Fruit fly (Drosophila melanogaster) whole organism, embryonic: Measurements from ENCODE around the gene velo.
A peak's percentile ranks its signal among the peaks of the same experiment; 100 is the strongest.

ENCODE experiments used
- B-H1 ChIP-seq: fragments of 200-800 bp; sonication (Bioruptor generic); IDR thresholded peaks from 3 replicates; pipeline ENCODE4 v1.3.6; 2022; ENCODE audit warnings: missing biosample characterization, missing genetic modification characterization
- CG10431 ChIP-seq: fragments of 200-800 bp; sonication (Bioruptor generic); optimal IDR thresholded peaks from 3 replicates; lab custom pipeline; 2018; ENCODE audit warnings: missing biosample characterization, mild to moderate bottlenecking, missing genetic modification characterization
- CG12071 ChIP-seq: fragments of 200-800 bp; sonication (Bioruptor generic); optimal IDR thresholded peaks from 3 replicates; lab custom pipeline; 2018; ENCODE audit warnings: missing biosample characterization, mild to moderate bottlenecking, missing genetic modification characterization
- CG13775 ChIP-seq: fragments of 200-800 bp; sonication (Bioruptor generic); optimal IDR thresholded peaks from 3 replicates; lab custom pipeline; 2017; ENCODE audit warnings: missing biosample characterization, mild to moderate bottlenecking, missing genetic modification characterization
- CG14667 ChIP-seq: fragments of 200-800 bp; sonication (Bioruptor generic); IDR thresholded peaks from 2 replicates; pipeline ENCODE4 v1.3.6; 2022; ENCODE audit warnings: missing biosample characterization, missing genetic modification characterization
- CG17385 ChIP-seq: fragments of 200-800 bp; sonication (Bioruptor generic); optimal IDR thresholded peaks from 3 replicates; lab custom pipeline; 2018; ENCODE audit warnings: missing biosample characterization, mild to moderate bottlenecking, missing genetic modification characterization
- CG2120 ChIP-seq: fragments of 200-800 bp; sonication (Bioruptor generic); optimal IDR thresholded peaks from 3 replicates; lab custom pipeline; 2016; ENCODE audit warnings: missing biosample characterization, missing genetic modification characterization
- CG2199 ChIP-seq: fragments of 200-800 bp; sonication (Bioruptor generic); IDR thresholded peaks from 3 replicates; pipeline ENCODE4 v1.3.6; 2022; ENCODE audit warnings: missing biosample characterization, missing genetic modification characterization
- CG30403 ChIP-seq: fragments of 200-800 bp; sonication (Bioruptor generic); optimal IDR thresholded peaks from 3 replicates; lab custom pipeline; 2016; ENCODE audit warnings: missing biosample characterization, missing genetic modification characterization
- CG31388 ChIP-seq: fragments of 200-800 bp; sonication (Bioruptor generic); optimal IDR thresholded peaks from 2 replicates; lab custom pipeline; 2016; ENCODE audit warnings: missing biosample characterization, missing genetic modification characterization
- CG32767 ChIP-seq: fragments of 200-800 bp; sonication (Bioruptor generic); IDR thresholded peaks from 2 replicates; pipeline ENCODE4 v1.3.6; 2022; ENCODE audit warnings: missing biosample characterization, missing genetic modification characterization
- CG33213 ChIP-seq: fragments of 200-800 bp; sonication (Bioruptor generic); optimal IDR thresholded peaks from 3 replicates; lab custom pipeline; 2016; ENCODE audit warnings: missing biosample characterization, missing genetic modification characterization
- CG34422 ChIP-seq: fragments of 200-800 bp; sonication (Bioruptor generic); IDR thresholded peaks from 3 replicates; pipeline ENCODE4 v1.3.6; 2022; ENCODE audit warnings: missing biosample characterization, missing genetic modification characterization
- CG6272 ChIP-seq: fragments of 200-800 bp; sonication (Bioruptor generic); IDR thresholded peaks from 2 replicates; pipeline ENCODE4 v1.3.6; 2022; ENCODE audit warnings: missing biosample characterization, missing genetic modification characterization
- CG6765 ChIP-seq: fragments of 200-800 bp; sonication (Bioruptor generic); optimal IDR thresholded peaks from 3 replicates; lab custom pipeline; 2017; ENCODE audit warnings: missing biosample characterization, mild to moderate bottlenecking, missing genetic modification characterization
- CG8765 ChIP-seq: fragments of 200-800 bp; sonication (Bioruptor generic); IDR thresholded peaks from 2 replicates; pipeline ENCODE4 v1.3.6; 2022; ENCODE audit warnings: missing biosample characterization, missing genetic modification characterization
- CG9797 ChIP-seq: fragments of 200-800 bp; sonication (Bioruptor generic); optimal IDR thresholded peaks from 3 replicates; lab custom pipeline; 2018; ENCODE audit warnings: missing biosample characterization, mild to moderate bottlenecking, missing genetic modification characterization
- Dad ChIP-seq: fragments of 200-800 bp; sonication (Bioruptor generic); optimal IDR thresholded peaks from 3 replicates; lab custom pipeline; 2016; ENCODE audit warnings: missing biosample characterization, missing genetic modification characterization
- Dbx ChIP-seq: fragments of 200-800 bp; sonication (Bioruptor generic); IDR thresholded peaks from 3 replicates; pipeline ENCODE4 v1.3.6; 2022; ENCODE audit warnings: missing biosample characterization, missing genetic modification characterization
- Dref ChIP-seq: fragments of 200-800 bp; sonication (Bioruptor generic); IDR thresholded peaks from 2 replicates; pipeline ENCODE4 v1.3.6; 2022; ENCODE audit warnings: missing biosample characterization, missing genetic modification characterization
- ERR ChIP-seq: fragments of 200-800 bp; sonication (Bioruptor generic); optimal IDR thresholded peaks from 2 replicates; lab custom pipeline; 2016; ENCODE audit warnings: missing biosample characterization, missing genetic modification characterization
- Eip74EF ChIP-seq, 2 experiments: fragments of 200-800 bp in 1 of 2; fragments of >200 bp in 1 of 2; sonication (Bioruptor generic) in 1 of 2; optimal IDR thresholded peaks; 2 replicates each; lab custom pipeline; 2017 to 2019; ENCODE audit warnings: missing biosample characterization in 2 of 2, missing genetic modification characterization in 2 of 2, mild to moderate bottlenecking in 1 of 2, moderate library complexity in 1 of 2
- HLH54F ChIP-seq: fragments of 200-800 bp; sonication (Bioruptor generic); optimal IDR thresholded peaks from 3 replicates; lab custom pipeline; 2016; ENCODE audit warnings: missing biosample characterization, missing genetic modification characterization
- HmgD ChIP-seq: fragments of 200-800 bp; sonication (Bioruptor generic); optimal IDR thresholded peaks from 3 replicates; lab custom pipeline; 2016; ENCODE audit warnings: missing biosample characterization, missing genetic modification characterization
- Hr3 ChIP-seq: fragments of 200-800 bp; sonication (Bioruptor generic); optimal IDR thresholded peaks from 3 replicates; lab custom pipeline; 2016; ENCODE audit warnings: missing biosample characterization, missing genetic modification characterization
- Hsf ChIP-seq: fragments of 200-800 bp; sonication (Bioruptor generic); optimal IDR thresholded peaks from 3 replicates; lab custom pipeline; 2016; ENCODE audit warnings: missing biosample characterization, missing genetic modification characterization
- Jarid2 ChIP-seq: fragments of 200-800 bp; sonication (Bioruptor generic); optimal IDR thresholded peaks from 3 replicates; lab custom pipeline; 2017; ENCODE audit warnings: mild to moderate bottlenecking, missing biosample characterization, missing genetic modification reagents, missing genetic modification characterization
- Lpt ChIP-seq: fragments of >200 bp; optimal IDR thresholded peaks from 2 replicates; lab custom pipeline; 2018; ENCODE audit warnings: missing biosample characterization, missing genetic modification characterization
- MTF-1 ChIP-seq: fragments of 200-800 bp; sonication (Bioruptor generic); optimal IDR thresholded peaks from 2 replicates; lab custom pipeline; 2018; ENCODE audit warnings: missing biosample characterization, mild to moderate bottlenecking, missing genetic modification characterization, borderline replicate concordance
- Mes4 ChIP-seq: fragments of 200-800 bp; sonication (Bioruptor generic); optimal IDR thresholded peaks from 2 replicates; lab custom pipeline; 2016; ENCODE audit warnings: missing biosample characterization, missing genetic modification characterization
- Ssrp ChIP-seq: fragments of 200-800 bp; sonication (Bioruptor generic); optimal IDR thresholded peaks from 2 replicates; lab custom pipeline; 2018; ENCODE audit warnings: missing biosample characterization, mild to moderate bottlenecking, missing genetic modification characterization, moderate library complexity
- Vsx1 ChIP-seq: fragments of 200-800 bp; sonication (Bioruptor generic); optimal IDR thresholded peaks from 2 replicates; lab custom pipeline; 2017; ENCODE audit warnings: missing biosample characterization, mild to moderate bottlenecking, missing genetic modification characterization, missing genetic modification reagents
- ase ChIP-seq: fragments of 200-800 bp; sonication (Bioruptor generic); IDR thresholded peaks from 3 replicates; pipeline ENCODE4 v1.3.6; 2022; ENCODE audit warnings: missing biosample characterization, missing genetic modification characterization
- bbx ChIP-seq: fragments of 200-800 bp; sonication (Bioruptor generic); IDR thresholded peaks from 2 replicates; pipeline ENCODE4 v1.3.6; 2022; ENCODE audit warnings: missing biosample characterization, missing genetic modification characterization; ENCODE audit not compliant: partially characterized antibody
- btn ChIP-seq: fragments of 200-800 bp; sonication (Bioruptor generic); optimal IDR thresholded peaks from 2 replicates; lab custom pipeline; 2016; ENCODE audit warnings: missing biosample characterization, missing genetic modification characterization
- chn ChIP-seq: fragments of 200-800 bp; sonication (Bioruptor generic); optimal IDR thresholded peaks from 2 replicates; lab custom pipeline; 2016; ENCODE audit warnings: missing biosample characterization, missing genetic modification characterization
- fd102C ChIP-seq: fragments of 200-800 bp; sonication (Bioruptor generic); optimal IDR thresholded peaks from 2 replicates; lab custom pipeline; 2018; ENCODE audit warnings: missing biosample characterization, mild to moderate bottlenecking, missing genetic modification characterization, moderate library complexity
- grn ChIP-seq: fragments of 200-800 bp; sonication (Bioruptor generic); optimal IDR thresholded peaks from 3 replicates; lab custom pipeline; 2017; ENCODE audit warnings: missing biosample characterization, missing genetic modification characterization
- gsb-n ChIP-seq: fragments of 200-800 bp; sonication (Bioruptor generic); optimal IDR thresholded peaks from 3 replicates; lab custom pipeline; 2018; ENCODE audit warnings: missing biosample characterization, mild to moderate bottlenecking, missing genetic modification characterization
- ham ChIP-seq: fragments of 200-800 bp; sonication (Bioruptor generic); IDR thresholded peaks from 2 replicates; pipeline ENCODE4 v1.3.6; 2022; ENCODE audit warnings: missing biosample characterization, missing genetic modification characterization
- hbn ChIP-seq: fragments of 200-800 bp; sonication (Bioruptor generic); IDR thresholded peaks from 2 replicates; pipeline ENCODE4 v1.3.6; 2022; ENCODE audit warnings: missing biosample characterization, missing genetic modification characterization; ENCODE audit not compliant: partially characterized antibody
- her ChIP-seq: fragments of 200-800 bp; sonication (Bioruptor generic); optimal IDR thresholded peaks from 2 replicates; lab custom pipeline; 2016; ENCODE audit warnings: missing biosample characterization, missing genetic modification characterization
- hkb ChIP-seq, 2 experiments: fragments of 200-800 bp in 1 of 2; fragments of >200 bp in 1 of 2; sonication (Bioruptor generic) in 1 of 2; IDR thresholded peaks in 1 of 2; optimal IDR thresholded peaks in 1 of 2; 2 replicates each; pipeline versions ENCODE4 v1.3.6 to Lab custom; 2017 to 2022; ENCODE audit warnings: missing biosample characterization in 1 of 2, missing genetic modification characterization in 1 of 2
- insv ChIP-seq, 2 experiments: fragments of 200-800 bp; sonication (Bioruptor generic); optimal IDR thresholded peaks; 3 replicates each; lab custom pipeline; 2016 to 2018; ENCODE audit warnings: missing biosample characterization in 2 of 2, missing genetic modification characterization in 2 of 2
- kni ChIP-seq: fragments of 200-800 bp; sonication (Bioruptor generic); optimal IDR thresholded peaks from 3 replicates; lab custom pipeline; 2017; ENCODE audit warnings: mild to moderate bottlenecking, missing biosample characterization, missing genetic modification reagents, missing genetic modification characterization
- lab ChIP-seq: fragments of 200-800 bp; sonication (Bioruptor generic); optimal IDR thresholded peaks from 3 replicates; lab custom pipeline; 2017; ENCODE audit warnings: missing biosample characterization, missing genetic modification characterization, mild to moderate bottlenecking, moderate library complexity, missing genetic modification reagents
- lmd ChIP-seq: fragments of 200-800 bp; sonication (Bioruptor generic); IDR thresholded peaks from 2 replicates; pipeline ENCODE4 v1.3.6; 2022; ENCODE audit warnings: missing biosample characterization, missing genetic modification characterization
- nau ChIP-seq: fragments of 200-800 bp; sonication (Bioruptor generic); optimal IDR thresholded peaks from 3 replicates; lab custom pipeline; 2017; ENCODE audit warnings: missing biosample characterization, mild to moderate bottlenecking, missing genetic modification characterization, missing genetic modification reagents
- pum ChIP-seq: fragments of 200-800 bp; sonication (Bioruptor generic); optimal IDR thresholded peaks from 2 replicates; lab custom pipeline; 2016; ENCODE audit warnings: missing biosample characterization, missing genetic modification characterization
- ranshi ChIP-seq: fragments of 200-800 bp; sonication (Bioruptor generic); IDR thresholded peaks from 2 replicates; pipeline ENCODE4 v1.3.6; 2022; ENCODE audit warnings: missing biosample characterization, missing genetic modification characterization
- sr ChIP-seq: fragments of 200-800 bp; sonication (Bioruptor generic); IDR thresholded peaks from 3 replicates; pipeline ENCODE4 v1.3.6; 2022; ENCODE audit warnings: missing biosample characterization, missing genetic modification characterization

velo gene

dm6 chr3L:6705865-6706264 lies 46.7 kb downstream of the velo start (continued):
- TF ChIP-seq Mes4 (GFP tag; lab: Kevin White, UChicago) (peak; percentile 13), CG34422 (peak; percentile 64; the same call in 1 of the 3 replicates), insv (GFP tag; optimal IDR thresholded peaks at IDR 0.05; lab: Kevin White, UChicago) (no peak), Dad (GFP tag; lab: Kevin White, UChicago) (peak; percentile 31), CG13775 (GFP tag; lab: Kevin White, UChicago) (peak; percentile 28), CG12071 (GFP tag; lab: Kevin White, UChicago) (peak; percentile 60), CG2120 (peak; percentile 45), HmgD (GFP tag; lab: Kevin White, UChicago) (no peak), Hsf (peak; percentile 31), nau (peak; percentile 69), bbx (GFP tag; lab: Robert Waterston, UW) (no peak), gsb-n (peak; percentile 11), pum (GFP tag; lab: Kevin White, UChicago) (peak; percentile 27), ase (GFP tag; lab: Robert Waterston, UW) (peak; percentile 45; the same call in 1 of the 3 replicates), CG32767 (GFP tag; lab: Robert Waterston, UW) (0 out of 2 replicates have a peak, but pooled peaks have one; percentile 30), ERR (no peak), Hr3 (GFP tag; lab: Kevin White, UChicago) (peak; percentile 64), sr (no peak), CG6765 (no peak), hkb (optimal IDR thresholded peaks at IDR 0.05; lab: Kevin White, UChicago) (no peak), hkb (GFP tag; IDR thresholded peaks at IDR 0.05; lab: Robert Waterston, UW) (peak; percentile 76), CG2199 (0 out of 3 replicates have a peak, but pooled peaks have one; percentile 45), grn (GFP tag; lab: Kevin White, UChicago) (no peak), CG9797 (GFP tag; lab: Kevin White, UChicago) (no peak), fd102C (GFP tag; lab: Kevin White, UChicago) (no peak), her (GFP tag; lab: Kevin White, UChicago) (no peak), Lpt (GFP tag; lab: Kevin White, UChicago) (no peak), B-H1 (GFP tag; lab: Robert Waterston, UW) (peak; percentile 50; the same call in 2 of the 3 replicates), ham (GFP tag; lab: Robert Waterston, UW) (no peak), Ssrp (tag; lab: Kevin White, UChicago) (peak; percentile 64), CG17385 (GFP tag; lab: Kevin White, UChicago) (peak; percentile 70), Eip74EF (GFP tag; optimal IDR thresholded peaks at IDR 0.05; lab: Kevin White, UChicago) (peak in 1 of 2 experiments; percentile 67), lab (GFP tag; lab: Kevin White, UChicago) (peak; percentile 65), lmd (GFP tag; lab: Robert Waterston, UW) (peak; percentile 68), CG8765 (no peak), Vsx1 (GFP tag; lab: Kevin White, UChicago) (no peak), Jarid2 (GFP tag; lab: Kevin White, UChicago) (no peak), HLH54F (GFP tag; lab: Kevin White, UChicago) (no peak), kni (no peak), MTF-1 (GFP tag; lab: Kevin White, UChicago) (no peak), hbn (GFP tag; lab: Robert Waterston, UW) (no peak), CG14667 (GFP tag; lab: Robert Waterston, UW) (no peak), Dbx (peak; percentile 45; the same call in 1 of the 3 replicates), CG31388 (GFP tag; lab: Kevin White, UChicago) (no peak), CG6272 (no peak), ranshi (GFP tag; lab: Robert Waterston, UW) (peak; percentile 44; the same call in 1 of the 2 replicates), CG10431 (GFP tag; lab: Kevin White, UChicago) (no peak), CG33213 (GFP tag; lab: Kevin White, UChicago) (no peak), CG30403 (peak; percentile 59), Dref (GFP tag; lab: Robert Waterston, UW) (no peak), btn (GFP tag; lab: Kevin White, UChicago) (no peak), chn (peak; percentile 15)
